Worm (Caenorhabditis elegans) whole organism, mixed stage, embryonic: Measurements from ENCODE around the gene sre-32.

Experiments used
- ces-1 ChIP-seq: fragments of 150-350 bp; optimal IDR thresholded peaks from 2 replicates; lab custom pipeline; 2014; ENCODE audit warnings: missing biosample characterization, missing genetic modification reagents, missing genetic modification characterization
- elt-1 ChIP-seq: sonication (generic microtip); optimal IDR thresholded peaks from 2 replicates; lab custom pipeline; 2017; ENCODE audit warnings: missing genetic modification characterization, mild to moderate bottlenecking, missing compliant biosample characterization, antibody characterized with exemption, moderate library complexity, borderline replicate concordance; ENCODE audit not compliant: insufficient read depth
- elt-3 ChIP-seq: fragments of 150-350 bp; optimal IDR thresholded peaks from 2 replicates; lab custom pipeline; 2014; ENCODE audit warnings: missing biosample characterization, missing genetic modification characterization
- lsy-2 ChIP-seq: fragments of 150-350 bp; optimal IDR thresholded peaks from 2 replicates; lab custom pipeline; 2014; ENCODE audit warnings: missing biosample characterization, missing genetic modification characterization
- mep-1 ChIP-seq: fragments of 150-350 bp; optimal IDR thresholded peaks from 2 replicates; lab custom pipeline; 2017; ENCODE audit warnings: missing biosample characterization, missing genetic modification reagents, missing genetic modification characterization, inconsistent platforms
- nhr-237 ChIP-seq: fragments of 150-350 bp; optimal IDR thresholded peaks from 2 replicates; lab custom pipeline; 2014; ENCODE audit warnings: missing biosample characterization, missing genetic modification characterization
- nhr-28 ChIP-seq: fragments of 150-350 bp; optimal IDR thresholded peaks from 2 replicates; lab custom pipeline; 2014; ENCODE audit warnings: missing biosample characterization, missing genetic modification characterization
- nhr-76 ChIP-seq: sonication (generic microtip); optimal IDR thresholded peaks from 2 replicates; lab custom pipeline; 2017; ENCODE audit warnings: missing biosample characterization, missing genetic modification characterization
- sem-2 ChIP-seq: fragments of 200-800 bp; sonication (Bioruptor generic); optimal IDR thresholded peaks from 2 replicates; lab custom pipeline; 2018; ENCODE audit warnings: mild to moderate bottlenecking, missing genetic modification characterization, missing compliant biosample characterization
- sptf-1 ChIP-seq: sonication (generic microtip); optimal IDR thresholded peaks from 2 replicates; lab custom pipeline; 2017; ENCODE audit warnings: mild to moderate bottlenecking, missing genetic modification characterization, moderate library complexity, missing compliant biosample characterization
- unc-39 ChIP-seq: fragments of 150-350 bp; optimal IDR thresholded peaks from 2 replicates; lab custom pipeline; 2014; ENCODE audit warnings: missing biosample characterization, missing genetic modification characterization
- unc-62 ChIP-seq: fragments of 150-350 bp; optimal IDR thresholded peaks from 2 replicates; lab custom pipeline; 2014; ENCODE audit warnings: missing biosample characterization, missing genetic modification reagents, missing genetic modification characterization
- ztf-11 ChIP-seq: fragments of 150-350 bp; optimal IDR thresholded peaks from 2 replicates; lab custom pipeline; 2014; ENCODE audit warnings: missing biosample characterization, missing genetic modification characterization

ce11 chrII:12412417-12412816 lies 44.1 kb downstream of the sre-32 start, which contains the start of gene Y57A10C.1:
- TF ChIP-seq unc-62 (GFP tag; lab: Kevin White, UChicago) (no peak), mep-1 (no peak), sem-2 (no peak), unc-39 (tag; lab: Kevin White, UChicago) (no peak), ces-1 (GFP tag; lab: Kevin White, UChicago) (no peak), elt-1 (no peak), sptf-1 (tag; lab: Kevin White, UChicago) (no peak), ztf-11 (tag; lab: Kevin White, UChicago) (no peak), nhr-76 (no peak), nhr-237 (tag; lab: Kevin White, UChicago) (no peak), lsy-2 (tag; lab: Kevin White, UChicago) (no peak), elt-3 (tag; lab: Kevin White, UChicago) (no peak), nhr-28 (no peak)
